Fruit fly (Drosophila melanogaster) whole organism, pupa: ENCODE data around the gene car.

Experiments used
- CG12605 ChIP-seq: fragments of 200-800 bp; sonication (Bioruptor generic); IDR thresholded peaks from 2 replicates; pipeline ENCODE4 v1.3.6; 2022; ENCODE audit warnings: missing biosample characterization, missing genetic modification characterization
- CG13204 ChIP-seq: fragments of 200-800 bp; sonication (Bioruptor generic); optimal IDR thresholded peaks from 2 replicates; lab custom pipeline; 2018; ENCODE audit warnings: missing biosample characterization, mild to moderate bottlenecking, missing genetic modification characterization, moderate library complexity
- CG14655 ChIP-seq: fragments of 200-800 bp; sonication (Bioruptor generic); optimal IDR thresholded peaks from 3 replicates; lab custom pipeline; 2017; ENCODE audit warnings: mild to moderate bottlenecking, missing biosample characterization, missing genetic modification reagents, missing genetic modification characterization
- CG15710 ChIP-seq: fragments of 200-800 bp; sonication (Bioruptor generic); optimal IDR thresholded peaks from 2 replicates; lab custom pipeline; 2018; ENCODE audit warnings: missing biosample characterization, mild to moderate bottlenecking, missing genetic modification characterization, moderate library complexity
- CG17806 ChIP-seq: fragments of 200-800 bp; sonication (Bioruptor generic); optimal IDR thresholded peaks from 2 replicates; lab custom pipeline; 2018; ENCODE audit warnings: missing biosample characterization, mild to moderate bottlenecking, missing genetic modification characterization, moderate library complexity
- CG4496 ChIP-seq: fragments of 200-800 bp; sonication (Bioruptor generic); IDR thresholded peaks from 3 replicates; pipeline ENCODE4 v1.3.6; 2022; ENCODE audit warnings: missing biosample characterization, missing genetic modification characterization
- CG8301 ChIP-seq: fragments of 200-800 bp; sonication (Bioruptor generic); optimal IDR thresholded peaks from 2 replicates; lab custom pipeline; 2018; ENCODE audit warnings: missing biosample characterization, mild to moderate bottlenecking, missing genetic modification characterization
- EcR ChIP-seq: fragments of 200-800 bp; sonication (Bioruptor generic); optimal IDR thresholded peaks from 3 replicates; lab custom pipeline; 2019; ENCODE audit warnings: missing biosample characterization, missing genetic modification characterization, mild to moderate bottlenecking, moderate library complexity, missing genetic modification reagents
- Ets98B ChIP-seq: fragments of 200-800 bp; sonication (Bioruptor generic); IDR thresholded peaks from 2 replicates; pipeline ENCODE4 v1.3.6; 2022; ENCODE audit warnings: missing biosample characterization, missing genetic modification characterization
- Pif1A ChIP-seq: fragments of 200-800 bp; sonication (Bioruptor generic); optimal IDR thresholded peaks from 3 replicates; lab custom pipeline; 2016; ENCODE audit warnings: missing biosample characterization, missing genetic modification characterization
- Pif1B ChIP-seq: fragments of 200-800 bp; sonication (Bioruptor generic); optimal IDR thresholded peaks from 3 replicates; lab custom pipeline; 2016; ENCODE audit warnings: missing biosample characterization, missing genetic modification characterization
- Snoo ChIP-seq: fragments of 200-800 bp; sonication (Bioruptor generic); optimal IDR thresholded peaks from 3 replicates; lab custom pipeline; 2017; ENCODE audit warnings: missing biosample characterization, mild to moderate bottlenecking, missing genetic modification characterization, inconsistent platforms
- gl ChIP-seq: fragments of 200-800 bp; sonication (Bioruptor generic); optimal IDR thresholded peaks from 2 replicates; lab custom pipeline; 2018; ENCODE audit warnings: missing biosample characterization, mild to moderate bottlenecking, missing genetic modification characterization
- rn ChIP-seq: fragments of 200-800 bp; sonication (Bioruptor generic); IDR thresholded peaks from 2 replicates; pipeline ENCODE4 v1.3.6; 2022; ENCODE audit warnings: missing biosample characterization, missing genetic modification characterization

DNA sequence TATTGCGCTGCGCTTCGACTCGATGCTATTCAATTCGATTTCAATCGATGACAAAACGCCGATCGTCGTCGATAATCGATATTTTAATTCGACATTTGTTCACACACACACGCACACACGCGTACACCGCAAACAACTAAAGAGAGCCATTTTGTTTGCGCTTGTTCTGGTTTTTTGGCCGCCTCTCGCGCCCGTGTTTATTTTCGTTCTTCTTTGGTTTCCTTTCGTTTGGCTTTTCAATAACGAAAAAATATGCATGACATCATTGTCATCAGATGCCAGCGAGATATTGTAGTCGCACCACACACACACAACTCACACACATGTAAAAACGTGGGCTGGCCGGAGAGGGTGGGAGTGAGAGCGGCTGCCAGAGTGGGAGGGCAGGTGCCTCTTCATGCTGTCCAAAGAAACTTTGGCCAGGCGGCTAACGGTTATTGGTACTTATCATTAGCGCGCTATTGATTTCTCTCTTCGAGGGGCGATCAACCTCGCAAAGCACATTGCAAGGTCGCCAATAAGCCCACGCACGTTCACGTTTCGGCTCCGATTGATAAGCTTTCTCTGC is 42.3 kb downstream of the car start:
- TF ChIP-seq CG8301 (tag; lab: Kevin White, UChicago) (no peak), CG12605 (GFP tag; lab: Robert Waterston, UW) (no peak), CG13204 (GFP tag; lab: Kevin White, UChicago) (no peak), EcR (GFP tag; lab: Kevin White, UChicago) (peak; percentile 51), gl (tag; lab: Kevin White, UChicago) (no peak), CG4496 (GFP tag; lab: Robert Waterston, UW) (no peak), Snoo (tag; lab: Kevin White, UChicago) (no peak), Ets98B (GFP tag; lab: Robert Waterston, UW) (no peak), CG15710 (no peak), Pif1B (no peak), Pif1A (GFP tag; lab: Kevin White, UChicago) (no peak), CG17806 (tag; lab: Kevin White, UChicago) (no peak), CG14655 (GFP tag; lab: Kevin White, UChicago) (no peak), rn (GFP tag; lab: Robert Waterston, UW) (no peak)
